Worm (Caenorhabditis elegans) whole organism, L4 larva: Measurements from ENCODE around the gene daf-2.

Source experiments
- nhr-237 ChIP-seq: sonication (generic microtip); optimal IDR thresholded peaks from 2 replicates; lab custom pipeline; 2017; ENCODE audit warnings: missing biosample characterization, missing genetic modification characterization
- pha-4 ChIP-seq, 2 experiments: fragments of 150-350 bp in 1 of 2; fragments of 200-800 bp in 1 of 2; sonication (Bioruptor generic) in 1 of 2; IDR thresholded peaks in 1 of 2; optimal IDR thresholded peaks in 1 of 2; 2 replicates each; pipeline versions ENCODE4 v1.3.6 to Lab custom; 2014 to 2022; ENCODE audit warnings: missing genetic modification characterization in 2 of 2, missing genetic modification reagents in 2 of 2, missing biosample characterization in 1 of 2, missing compliant biosample characterization in 1 of 2
- snpc-4 ChIP-seq: fragments of 150-350 bp; optimal IDR thresholded peaks from 2 replicates; lab custom pipeline; 2014; ENCODE audit warnings: missing biosample characterization, missing genetic modification characterization
- unc-62 ChIP-seq, 3 experiments: fragments of 150-350 bp in 1 of 3; sonication (generic microtip); optimal IDR thresholded peaks in 2 of 3; peaks in 1 of 3; 1 replicate in 1 of 3; 2 replicates in 2 of 3; lab custom pipeline; 2014 to 2017; ENCODE audit warnings: missing biosample characterization in 3 of 3, missing genetic modification characterization in 3 of 3, missing genetic modification reagents in 3 of 3, missing genotype in 1 of 3

- peak in 1 of 2 experiments; percentile 22 for TF ChIP-seq unc-62 (GFP tag; optimal IDR thresholded peaks at IDR 0.05 in 1 of 2; lab: Kevin White, UChicago)
- no peak for TF ChIP-seq unc-62 (tag; optimal IDR thresholded peaks at IDR 0.05; lab: Kevin White, UChicago)
- TF ChIP-seq nhr-237 (tag; lab: Kevin White, UChicago): no peak
- TF ChIP-seq snpc-4 (tag; lab: Kevin White, UChicago): no peak
- TF ChIP-seq pha-4 (GFP tag; IDR thresholded peaks at IDR 0.05; lab: Robert Waterston, UW): no peak
- TF ChIP-seq pha-4 (tag; optimal IDR thresholded peaks at IDR 0.05; lab: Kevin White, UChicago): no peak
Observed at ce11 chrIII:2961840-2962239, 78.8 kb downstream of the daf-2 start.
